Fruit fly (Drosophila melanogaster) whole organism, adult: ENCODE results near the gene Ugt36E1.

ENCODE experiments used
- CG11617 ChIP-seq: fragments of 200-800 bp; sonication (Bioruptor generic); optimal IDR thresholded peaks from 2 replicates; lab custom pipeline; 2017; ENCODE audit warnings: mild to moderate bottlenecking, missing biosample characterization, missing genetic modification reagents, missing genetic modification characterization
- CG12768 ChIP-seq: fragments of 200-800 bp; sonication (Bioruptor generic); optimal IDR thresholded peaks from 2 replicates; lab custom pipeline; 2017; ENCODE audit warnings: missing biosample characterization, missing genetic modification characterization, mild to moderate bottlenecking, moderate library complexity, missing genetic modification reagents
- CG1620 ChIP-seq: fragments of 200-800 bp; sonication (Bioruptor generic); optimal IDR thresholded peaks from 2 replicates; lab custom pipeline; 2016; ENCODE audit warnings: missing biosample characterization, missing genetic modification characterization
- CG33017 ChIP-seq: fragments of 200-800 bp; sonication (Bioruptor generic); optimal IDR thresholded peaks from 2 replicates; lab custom pipeline; 2018; ENCODE audit warnings: missing biosample characterization, mild to moderate bottlenecking, missing genetic modification characterization, moderate library complexity
- CG7101 ChIP-seq: fragments of 200-800 bp; sonication (Bioruptor generic); optimal IDR thresholded peaks from 2 replicates; lab custom pipeline; 2018; ENCODE audit warnings: missing biosample characterization, mild to moderate bottlenecking, missing genetic modification characterization, moderate library complexity
- Clk ChIP-seq: fragments of 200-800 bp; sonication (Bioruptor generic); optimal IDR thresholded peaks from 2 replicates; lab custom pipeline; 2017; ENCODE audit warnings: missing biosample characterization, missing genetic modification characterization
- Crg-1 ChIP-seq: fragments of 200-800 bp; sonication (Bioruptor generic); optimal IDR thresholded peaks from 2 replicates; lab custom pipeline; 2016; ENCODE audit warnings: missing biosample characterization, missing genetic modification characterization
- bab1 ChIP-seq: fragments of 200-800 bp; sonication (Bioruptor generic); optimal IDR thresholded peaks from 3 replicates; lab custom pipeline; 2019; ENCODE audit warnings: missing biosample characterization, mild to moderate bottlenecking, missing genetic modification characterization, moderate library complexity
- cic ChIP-seq: fragments of 200-800 bp; sonication (Bioruptor generic); optimal IDR thresholded peaks from 2 replicates; lab custom pipeline; 2017; ENCODE audit warnings: missing biosample characterization, mild to moderate bottlenecking, missing genetic modification characterization, moderate library complexity
- cnc ChIP-seq, 2 experiments: fragments of >200 bp; optimal IDR thresholded peaks; 2 replicates each; lab custom pipeline; 2017
- kay ChIP-seq: fragments of 200-800 bp; sonication (Bioruptor generic); peaks from one replicate; lab custom pipeline; 2016; ENCODE audit warnings: missing biosample characterization, missing genetic modification characterization, borderline replicate concordance
- ovo ChIP-seq: fragments of 200-800 bp; sonication (Bioruptor generic); optimal IDR thresholded peaks from 2 replicates; lab custom pipeline; 2016; ENCODE audit warnings: missing biosample characterization, missing genetic modification characterization
- toe ChIP-seq: fragments of 200-800 bp; sonication (Bioruptor generic); optimal IDR thresholded peaks from 2 replicates; lab custom pipeline; 2016; ENCODE audit warnings: missing biosample characterization, missing genetic modification characterization

- TF ChIP-seq CG1620 (GFP tag; lab: Kevin White, UChicago) (no peak), CG33017 (tag; lab: Kevin White, UChicago) (no peak), CG12768 (GFP tag; lab: Kevin White, UChicago) (no peak), kay (GFP tag; lab: Kevin White, UChicago) (no peak), bab1 (GFP tag; lab: Kevin White, UChicago) (no peak), toe (no peak), cic (GFP tag; lab: Kevin White, UChicago) (no peak), CG7101 (tag; lab: Kevin White, UChicago) (no peak), ovo (GFP tag; lab: Kevin White, UChicago) (no peak), cnc (optimal IDR thresholded peaks at IDR 0.05; lab: Kevin White, UChicago) (no peak), Crg-1 (no peak), Clk (no peak), CG11617 (GFP tag; lab: Kevin White, UChicago) (no peak)
Observed at dm6 chr2L:18852249-18852648, 25.7 kb downstream of the Ugt36E1 start.
